Worm (Caenorhabditis elegans) whole organism, L3 larva: ENCODE data around the gene R11G1.1.

Experiments
- elt-3 ChIP-seq, 3 experiments: fragments of 150-350 bp in 1 of 3; sonication (generic microtip) in 2 of 3; optimal IDR thresholded peaks; 2 replicates in 2 of 3; 4 replicates in 1 of 3; lab custom pipeline; 2014 to 2017; ENCODE audit warnings: missing biosample characterization in 3 of 3, missing genetic modification characterization in 3 of 3
- skn-1 ChIP-seq: fragments of 150-350 bp; optimal IDR thresholded peaks from 2 replicates; lab custom pipeline; 2014; ENCODE audit warnings: missing biosample characterization, missing genetic modification characterization

DNA sequence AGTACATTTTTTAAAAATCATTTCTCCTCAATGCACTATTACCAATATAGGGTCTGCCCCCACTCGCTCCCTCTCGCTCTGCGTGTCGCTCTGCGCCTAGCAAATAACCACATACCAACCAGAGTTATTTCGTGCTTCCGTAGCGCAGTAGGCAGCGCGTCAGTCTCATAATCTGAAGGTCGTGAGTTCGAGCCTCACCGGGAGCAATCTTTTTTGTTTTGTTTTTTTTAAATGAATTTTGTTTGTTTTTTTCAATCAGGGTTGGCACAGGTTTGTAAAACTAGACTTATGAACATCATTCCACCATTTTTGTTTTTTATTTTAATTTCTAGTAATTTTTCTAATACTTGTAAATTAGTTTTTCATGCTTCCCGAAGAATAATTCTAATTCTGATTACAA lies 38.3 kb downstream of the R11G1.1 start:
- TF ChIP-seq elt-3 (tag; optimal IDR thresholded peaks at IDR 0.05; lab: Kevin White, UChicago) (no peak), skn-1 (tag; lab: Kevin White, UChicago) (no peak)
